Worm (Caenorhabditis elegans) whole organism, young adult: ENCODE data around the gene C11E4.8.

Source experiments
- B0019.2 ChIP-seq: fragments of 200-800 bp; sonication (Bioruptor generic); conservative IDR thresholded peaks from 2 replicates; pipeline ENCODE4 v1.3.6; 2022; ENCODE audit warnings: missing genetic modification reagents, missing genetic modification characterization, missing compliant biosample characterization
- B0336.3 ChIP-seq: fragments of 200-800 bp; sonication (Bioruptor generic); IDR thresholded peaks from 2 replicates; pipeline ENCODE4 v1.3.6; 2022; ENCODE audit warnings: missing genetic modification characterization, missing compliant biosample characterization
- F37B4.10 ChIP-seq: fragments of 200-800 bp; sonication (Bioruptor generic); IDR thresholded peaks from 2 replicates; pipeline ENCODE4 v1.3.6; 2022; ENCODE audit warnings: missing genetic modification characterization, missing compliant biosample characterization
- F55B11.4 ChIP-seq: sonication (generic microtip); optimal IDR thresholded peaks from 2 replicates; lab custom pipeline; 2016; ENCODE audit warnings: missing compliant biosample characterization, missing genetic modification characterization, borderline replicate concordance; ENCODE audit not compliant: insufficient read depth
- T26A5.8 ChIP-seq: sonication (generic microtip); optimal IDR thresholded peaks from 2 replicates; lab custom pipeline; 2016; ENCODE audit warnings: missing genetic modification characterization, missing compliant biosample characterization
- Y53G8AR.9 ChIP-seq: fragments of 200-800 bp; sonication (Bioruptor generic); conservative IDR thresholded peaks from 2 replicates; pipeline ENCODE4 v1.3.6; 2022; ENCODE audit warnings: missing genetic modification reagents, missing genetic modification characterization, missing compliant biosample characterization
- ZK185.1 ChIP-seq: sonication (generic microtip); optimal IDR thresholded peaks from 2 replicates; lab custom pipeline; 2016; ENCODE audit warnings: mild to moderate bottlenecking, missing genetic modification characterization, missing compliant biosample characterization; ENCODE audit not compliant: poor library complexity, severe bottlenecking
- athp-1 ChIP-seq: sonication (generic microtip); optimal IDR thresholded peaks from 2 replicates; lab custom pipeline; 2017; ENCODE audit warnings: mild to moderate bottlenecking, missing genetic modification characterization, missing compliant biosample characterization
- bed-2 ChIP-seq: fragments of 200-800 bp; sonication (Bioruptor generic); IDR thresholded peaks from 2 replicates; pipeline ENCODE4 v1.3.6; 2022; ENCODE audit warnings: missing genetic modification reagents, missing genetic modification characterization, missing compliant biosample characterization
- ceh-100 ChIP-seq: fragments of 200-800 bp; sonication (Bioruptor generic); IDR thresholded peaks from 2 replicates; pipeline ENCODE4 v1.3.6; 2022; ENCODE audit warnings: missing genetic modification reagents, missing genetic modification characterization, missing compliant biosample characterization
- dox-1 ChIP-seq: fragments of 200-800 bp; sonication (Bioruptor generic); IDR thresholded peaks from 2 replicates; pipeline ENCODE4 v1.3.6; 2022; ENCODE audit warnings: missing genetic modification reagents, missing genetic modification characterization, missing compliant biosample characterization
- dpff-1 ChIP-seq: sonication (generic microtip); optimal IDR thresholded peaks from 2 replicates; lab custom pipeline; 2017; ENCODE audit warnings: mild to moderate bottlenecking, missing genetic modification characterization, missing compliant biosample characterization
- egrh-3 ChIP-seq: fragments of 200-800 bp; sonication (Bioruptor generic); IDR thresholded peaks from 2 replicates; pipeline ENCODE4 v1.3.6; 2022; ENCODE audit warnings: missing genetic modification reagents, missing genetic modification characterization, missing compliant biosample characterization
- hrde-1 ChIP-seq: sonication (generic microtip); optimal IDR thresholded peaks from 2 replicates; lab custom pipeline; 2016; ENCODE audit warnings: missing genetic modification characterization, mild to moderate bottlenecking, missing compliant biosample characterization, moderate library complexity, missing genotype, missing genetic modification reagents, borderline replicate concordance
- let-526 ChIP-seq: fragments of 200-800 bp; sonication (Bioruptor generic); IDR thresholded peaks from 2 replicates; pipeline ENCODE4 v1.3.6; 2022; ENCODE audit warnings: missing genetic modification reagents, missing genetic modification characterization, missing compliant biosample characterization
- lin-26 ChIP-seq: fragments of 200-800 bp; sonication (Bioruptor generic); IDR thresholded peaks from 2 replicates; pipeline ENCODE4 v1.3.6; 2022; ENCODE audit warnings: missing genetic modification reagents, missing genetic modification characterization, missing compliant biosample characterization
- lin-54 ChIP-seq: fragments of 200-800 bp; sonication (Bioruptor generic); optimal IDR thresholded peaks from 2 replicates; lab custom pipeline; 2018; ENCODE audit warnings: mild to moderate bottlenecking, missing genetic modification characterization, missing compliant biosample characterization
- lsy-27 ChIP-seq: sonication (generic microtip); optimal IDR thresholded peaks from 2 replicates; lab custom pipeline; 2017; ENCODE audit warnings: missing genetic modification characterization, mild to moderate bottlenecking, missing compliant biosample characterization, antibody characterized with exemption, missing genotype, borderline replicate concordance; ENCODE audit not compliant: insufficient read depth
- madf-8 ChIP-seq: fragments of 200-800 bp; sonication (Bioruptor generic); conservative IDR thresholded peaks from 2 replicates; pipeline ENCODE4 v1.3.6; 2022; ENCODE audit warnings: missing genetic modification reagents, missing genetic modification characterization, missing compliant biosample characterization
- nfya-1 ChIP-seq: sonication (generic microtip); optimal IDR thresholded peaks from 2 replicates; lab custom pipeline; 2017; ENCODE audit warnings: antibody characterized with exemption, missing compliant biosample characterization, missing genetic modification characterization, borderline replicate concordance; ENCODE audit not compliant: insufficient read depth
- nhr-80 ChIP-seq: sonication (generic microtip); optimal IDR thresholded peaks from 2 replicates; lab custom pipeline; 2016; ENCODE audit warnings: missing genetic modification characterization, missing compliant biosample characterization
- repo-1 ChIP-seq: sonication (generic microtip); optimal IDR thresholded peaks from 2 replicates; lab custom pipeline; 2017; ENCODE audit warnings: mild to moderate bottlenecking, missing genetic modification characterization, missing compliant biosample characterization
- somi-1 ChIP-seq: fragments of 200-800 bp; sonication (Bioruptor generic); optimal IDR thresholded peaks from 2 replicates; lab custom pipeline; 2018; ENCODE audit warnings: mild to moderate bottlenecking, missing genetic modification characterization, missing compliant biosample characterization
- tbx-9 ChIP-seq: sonication (generic microtip); optimal IDR thresholded peaks from 2 replicates; lab custom pipeline; 2016; ENCODE audit warnings: borderline replicate concordance, missing genetic modification characterization, inconsistent platforms, missing compliant biosample characterization
- unc-62 ChIP-seq: fragments of 150-350 bp; optimal IDR thresholded peaks from 2 replicates; lab custom pipeline; 2014; ENCODE audit warnings: missing biosample characterization, missing genetic modification reagents, missing genetic modification characterization
- xnd-1 ChIP-seq: sonication (generic microtip); optimal IDR thresholded peaks from 2 replicates; lab custom pipeline; 2016; ENCODE audit warnings: missing genotype, missing genetic modification reagents, missing genetic modification characterization, missing compliant biosample characterization
- zim-3 ChIP-seq: sonication (generic microtip); optimal IDR thresholded peaks from 2 replicates; lab custom pipeline; 2017; ENCODE audit warnings: mild to moderate bottlenecking, missing genetic modification characterization, moderate library complexity, missing compliant biosample characterization
- ztf-18 ChIP-seq: sonication (generic microtip); optimal IDR thresholded peaks from 2 replicates; lab custom pipeline; 2016; ENCODE audit warnings: missing genotype, mild to moderate bottlenecking, missing genetic modification characterization, missing compliant biosample characterization
- ztf-25 ChIP-seq: fragments of 200-800 bp; sonication (Bioruptor generic); IDR thresholded peaks from 2 replicates; pipeline ENCODE4 v1.3.6; 2022; ENCODE audit warnings: missing genetic modification reagents, missing genetic modification characterization, missing compliant biosample characterization
- ztf-28 ChIP-seq: fragments of 200-800 bp; sonication (Bioruptor generic); IDR thresholded peaks from 2 replicates; pipeline ENCODE4 v1.3.6; 2022; ENCODE audit warnings: missing genetic modification reagents, missing genetic modification characterization, missing compliant biosample characterization
- ztf-6 ChIP-seq: fragments of 200-800 bp; sonication (Bioruptor generic); IDR thresholded peaks from 2 replicates; pipeline ENCODE4 v1.3.6; 2022; ENCODE audit warnings: missing genetic modification reagents, missing genetic modification characterization, missing compliant biosample characterization

The C11E4.8 gene

ce11 chrX:9589123-9589522 lies 31.1 kb upstream of the C11E4.8 start, which contains the start of gene del-8:
Gene del-8, plus strand, starts transcription at chrX:9589423.
- TF ChIP-seq dox-1 (GFP tag; lab: Robert Waterston, UW), result no peak
- TF ChIP-seq lin-54 (GFP tag; lab: Kevin White, UChicago), result no peak

ce11 chrX:9597299-9597698 lies 22.9 kb upstream of the C11E4.8 start:
- TF ChIP-seq hrde-1 (tag; lab: Kevin White, UChicago), result no peak
- TF ChIP-seq T26A5.8 (tag; lab: Kevin White, UChicago), result no peak
- no peak for TF ChIP-seq bed-2 (GFP tag; lab: Robert Waterston, UW)
- TF ChIP-seq ztf-18 (tag; lab: Kevin White, UChicago), result no peak
- no peak for TF ChIP-seq somi-1
- no peak for TF ChIP-seq athp-1 (tag; lab: Kevin White, UChicago)
- no peak for TF ChIP-seq ceh-100
- TF ChIP-seq ZK185.1 (tag; lab: Kevin White, UChicago), result no peak
- TF ChIP-seq tbx-9 (tag; lab: Kevin White, UChicago), result no peak
- no peak for TF ChIP-seq nfya-1

- TF ChIP-seq F55B11.4 (tag; lab: Kevin White, UChicago) (no peak), repo-1 (tag; lab: Kevin White, UChicago) (no peak), nhr-80 (peak; percentile 54)
These were observed 17.6 kb upstream of the C11E4.8 start for ce11 chrX:9602625-9603024.

ce11 chrX:9603180-9603579 lies 17.1 kb upstream of the C11E4.8 start:
- TF ChIP-seq zim-3 (no peak), tbx-9 (tag; lab: Kevin White, UChicago) (no peak), lin-26 (GFP tag; lab: Robert Waterston, UW) (no peak), ztf-6 (no peak), B0336.3 (GFP tag; lab: Robert Waterston, UW) (no peak), madf-8 (GFP tag; lab: Robert Waterston, UW) (no peak), lsy-27 (tag; lab: Kevin White, UChicago) (no peak), B0019.2 (no peak), let-526 (GFP tag; lab: Robert Waterston, UW) (no peak), ztf-28 (GFP tag; lab: Robert Waterston, UW) (no peak), ztf-25 (no peak), hrde-1 (tag; lab: Kevin White, UChicago) (no peak), nfya-1 (no peak), dpff-1 (tag; lab: Kevin White, UChicago) (no peak), unc-62 (GFP tag; lab: Kevin White, UChicago) (no peak), Y53G8AR.9 (GFP tag; lab: Robert Waterston, UW) (no peak), egrh-3 (no peak), xnd-1 (tag; lab: Kevin White, UChicago) (no peak), lin-54 (GFP tag; lab: Kevin White, UChicago) (no peak)

- TF ChIP-seq F37B4.10 (GFP tag; lab: Robert Waterston, UW), result no peak
- peak; percentile 22 for TF ChIP-seq somi-1
- TF ChIP-seq, all 124 proteins: peak for 1
These were observed 12.1 kb upstream of the C11E4.8 start for ce11 chrX:9608127-9608526.
